Worm (Caenorhabditis elegans) whole organism, L4 larva: ENCODE measurements around the gene M04C3.5.

Experiments
- egl-27 ChIP-seq: sonication (generic microtip); optimal IDR thresholded peaks from 3 replicates; lab custom pipeline; 2017; ENCODE audit warnings: missing biosample characterization, missing genetic modification reagents, missing genetic modification characterization
- pha-4 ChIP-seq, 2 experiments: fragments of 150-350 bp in 1 of 2; fragments of 200-800 bp in 1 of 2; sonication (Bioruptor generic) in 1 of 2; IDR thresholded peaks in 1 of 2; optimal IDR thresholded peaks in 1 of 2; 2 replicates each; pipeline versions ENCODE4 v1.3.6 to Lab custom; 2014 to 2022; ENCODE audit warnings: missing genetic modification characterization in 2 of 2, missing genetic modification reagents in 2 of 2, missing biosample characterization in 1 of 2, missing compliant biosample characterization in 1 of 2

DNA sequence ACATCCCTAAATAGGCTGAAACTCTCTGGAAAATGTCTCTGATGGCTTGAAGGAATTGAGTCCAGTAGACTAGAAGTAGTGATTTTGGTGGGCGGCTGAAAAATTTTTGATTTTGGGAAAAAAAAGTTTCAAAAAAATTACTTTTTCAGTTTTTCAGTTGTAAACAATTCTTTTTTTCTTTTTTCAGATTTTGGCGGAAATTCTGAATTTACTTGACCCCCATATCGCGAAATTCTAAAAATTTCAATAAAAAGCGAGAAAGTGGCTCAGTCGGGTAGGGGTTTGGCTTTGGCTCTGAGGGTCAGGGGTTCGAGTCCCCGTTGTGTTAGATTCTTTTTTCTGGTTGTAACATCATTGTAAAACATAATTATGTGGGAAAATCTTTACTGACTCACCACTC lies 18.5 kb upstream of the M04C3.5 start, which contains the start of gene srw-85:
- no peak for TF ChIP-seq pha-4 (GFP tag; IDR thresholded peaks at IDR 0.05; lab: Robert Waterston, UW)
- TF ChIP-seq pha-4 (tag; optimal IDR thresholded peaks at IDR 0.05; lab: Kevin White, UChicago): no peak
- no peak for TF ChIP-seq egl-27 (tag; lab: Kevin White, UChicago)
